Worm (Caenorhabditis elegans): Measurements from ENCODE around the gene gcl-1.

DNA sequence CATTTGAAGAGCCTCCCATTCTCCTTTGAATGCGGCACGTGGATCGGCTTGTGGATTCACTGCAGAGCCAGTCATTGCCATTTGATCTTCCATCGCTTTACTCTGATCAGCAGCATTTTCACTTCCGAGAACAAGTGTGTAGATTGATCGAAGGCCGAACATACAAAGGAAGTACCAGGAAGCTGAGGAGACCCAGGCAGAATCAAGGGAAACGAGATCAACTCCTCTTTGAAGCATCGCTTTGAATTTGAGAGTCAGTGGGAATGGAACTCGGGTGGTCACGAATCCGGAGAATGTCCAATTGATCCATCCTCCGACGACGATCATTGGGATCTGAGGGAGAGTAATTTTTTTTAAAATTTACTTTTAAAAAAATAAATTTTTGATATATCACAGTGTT is 32.2 kb downstream of the gcl-1 start:
- TF ChIP-seq R02D3.7 (tag; optimal IDR thresholded peaks at IDR 0.05) (no peak), lin-13 (GFP tag; optimal IDR thresholded peaks at IDR 0.05) (no peak), ZK546.5 (tag; optimal IDR thresholded peaks at IDR 0.05) (no peak), egl-27 (tag; optimal IDR thresholded peaks at IDR 0.05) (no peak), unc-62 (GFP tag; optimal IDR thresholded peaks at IDR 0.05) (no peak), lsy-2 (tag; optimal IDR thresholded peaks at IDR 0.05) (no peak), blmp-1 (tag; optimal IDR thresholded peaks at IDR 0.05; ENCODE audit: insufficient read depth) (no peak), sem-4 (tag; optimal IDR thresholded peaks at IDR 0.05) (no peak), nhr-23 (tag; optimal IDR thresholded peaks at IDR 0.05) (no peak), zag-1 (tag; optimal IDR thresholded peaks at IDR 0.05) (no peak), F13H6.1 (tag; optimal IDR thresholded peaks at IDR 0.05) (no peak), snpc-4 (tag; optimal IDR thresholded peaks at IDR 0.05) (no peak), ama-1 (optimal IDR thresholded peaks at IDR 0.05) (no peak)
